Fruit fly (Drosophila melanogaster): ENCODE results near the gene CG10154.

CG10154 gene

dm6 chr3L:13450177-13450793 is 13.3 kb upstream of the CG10154 start, which contains the start of the genes JMJD7 and CG10738 (continued):
- TF ChIP-seq ato (GFP tag; IDR thresholded peaks at IDR 0.05; ENCODE audit: partially characterized antibody) (no peak), HHEX (GFP tag; optimal IDR thresholded peaks at IDR 0.05) (peak; percentile 23), CG10209 (GFP tag; optimal IDR thresholded peaks at IDR 0.05) (no peak), Dbx (GFP tag; IDR thresholded peaks at IDR 0.05) (peak; percentile 76; the same call in 2 of the 3 replicates), wor (GFP tag; IDR thresholded peaks at IDR 0.05) (no peak), CG1602 (GFP tag; optimal IDR thresholded peaks at IDR 0.05) (no peak), Hey (tag; optimal IDR thresholded peaks at IDR 0.05) (no peak), gsb-n (tag; optimal IDR thresholded peaks at IDR 0.05) (no peak), cwo (GFP tag; optimal IDR thresholded peaks at IDR 0.05) (peak; percentile 21), ken (GFP tag; IDR thresholded peaks at IDR 0.05) (peak; percentile 69; the same call in 2 of the 3 replicates), kay (GFP tag; optimal IDR thresholded peaks at IDR 0.05) (peak; percentile 6), Stat92E (GFP tag; optimal IDR thresholded peaks at IDR 0.05) (no peak), H2.0 (GFP tag; IDR thresholded peaks at IDR 0.05) (peak; percentile 63), Oli (tag; optimal IDR thresholded peaks at IDR 0.05) (no peak), bcd (GFP tag; optimal IDR thresholded peaks at IDR 0.05) (peak; percentile 71), Dip3 (GFP tag; optimal IDR thresholded peaks at IDR 0.05) (peak; percentile 51), peb (GFP tag; IDR thresholded peaks at IDR 0.05) (0 out of 2 replicates have a peak, but pooled peaks have one; percentile 41), Hsf (GFP tag; optimal IDR thresholded peaks at IDR 0.05) (peak; percentile 27), odd (GFP tag; optimal IDR thresholded peaks at IDR 0.05) (no peak), BtbVII (GFP tag; optimal IDR thresholded peaks at IDR 0.05) (peak; percentile 6), MTF-1 (GFP tag; optimal IDR thresholded peaks at IDR 0.05; ENCODE audit: borderline replicate concordance) (peak; percentile 23), ci (GFP tag; IDR thresholded peaks at IDR 0.05) (peak; percentile 83), slbo (GFP tag; IDR thresholded peaks at IDR 0.05) (peak; percentile 80), D19B (GFP tag; optimal IDR thresholded peaks at IDR 0.05) (peak; percentile 18), scrt (GFP tag; optimal IDR thresholded peaks at IDR 0.05) (no peak), CG43689 (GFP tag; IDR thresholded peaks at IDR 0.05) (no peak), Chrac-16 (GFP tag; optimal IDR thresholded peaks at IDR 0.05) (no peak), CG11247 (GFP tag; IDR thresholded peaks at IDR 0.05) (peak; percentile 67), sug (tag; optimal IDR thresholded peaks at IDR 0.05) (peak; percentile 80), Lim3 (GFP tag; IDR thresholded peaks at IDR 0.05) (0 out of 2 replicates have a peak, but pooled peaks have one; percentile 29), CG8944 (GFP tag; optimal IDR thresholded peaks at IDR 0.05) (no peak), lmd (GFP tag; IDR thresholded peaks at IDR 0.05) (peak; percentile 73), Sry-β (GFP tag; optimal IDR thresholded peaks at IDR 0.05) (peak; percentile 32), HLH54F (GFP tag; optimal IDR thresholded peaks at IDR 0.05) (no peak), CG10366 (GFP tag; IDR thresholded peaks at IDR 0.05) (peak; percentile 69), az2 (GFP tag; optimal IDR thresholded peaks at IDR 0.05) (no peak), CG1233 (GFP tag; optimal IDR thresholded peaks at IDR 0.05) (no peak), unc-4 (GFP tag; IDR thresholded peaks at IDR 0.05; ENCODE audit: partially characterized antibody) (no peak), CG30020 (tag; optimal IDR thresholded peaks at IDR 0.05) (peak; percentile 58), Spps (tag; optimal IDR thresholded peaks at IDR 0.05) (no peak), CG9215 (GFP tag; IDR thresholded peaks at IDR 0.05) (peak; percentile 61), CG9609 (GFP tag; optimal IDR thresholded peaks at IDR 0.05) (no peak), CG1792 (GFP tag; optimal IDR thresholded peaks at IDR 0.05) (no peak), Dfd (GFP tag; optimal IDR thresholded peaks at IDR 0.05) (no peak), Max (GFP tag; optimal IDR thresholded peaks at IDR 0.05) (peak; percentile 74), exex (tag; optimal IDR thresholded peaks at IDR 0.05) (no peak), Trl (optimal IDR thresholded peaks at IDR 0.05) (no peak), Trl (GFP tag; optimal IDR thresholded peaks at IDR 0.05) (peak; percentile 11), CG17912 (GFP tag; optimal IDR thresholded peaks at IDR 0.05) (no peak), pan (optimal IDR thresholded peaks at IDR 0.05) (no peak), pan (GFP tag; optimal IDR thresholded peaks at IDR 0.05 in 1 of 2, IDR thresholded peaks at IDR 0.05 in 1 of 2) (peak in 1 of 2 experiments; percentile 78)
